Fruit fly (Drosophila melanogaster) whole organism, wandering third instar larva: ENCODE results near the gene CROT.

Source experiments
- Abd-B ChIP-seq: fragments of >200 bp; optimal IDR thresholded peaks from 2 replicates; lab custom pipeline; 2017; ENCODE audit warnings: missing biosample characterization, missing genetic modification characterization
- Dfd ChIP-seq: fragments of >200 bp; optimal IDR thresholded peaks from 2 replicates; lab custom pipeline; 2017; ENCODE audit warnings: missing biosample characterization, missing genetic modification characterization
- GATAd ChIP-seq: sonication (Bioruptor generic); optimal IDR thresholded peaks from 2 replicates; lab custom pipeline; 2016; ENCODE audit warnings: missing biosample characterization, missing genetic modification characterization
- HLH106 ChIP-seq: fragments of 200-800 bp; optimal IDR thresholded peaks from 3 replicates; lab custom pipeline; 2019; ENCODE audit warnings: missing biosample characterization, mild to moderate bottlenecking, missing genetic modification characterization, moderate library complexity
- Hnf4 ChIP-seq: fragments of 200-800 bp; sonication (Bioruptor generic); optimal IDR thresholded peaks from 2 replicates; lab custom pipeline; 2016; ENCODE audit warnings: missing biosample characterization, mild to moderate bottlenecking, missing genetic modification characterization
- Hr78 ChIP-seq: fragments of >200 bp; optimal IDR thresholded peaks from 2 replicates; lab custom pipeline; 2017; ENCODE audit warnings: missing biosample characterization, missing genetic modification characterization
- Hr83 ChIP-seq: fragments of 200-300 bp; sonication (Bioruptor generic); optimal IDR thresholded peaks from 2 replicates; lab custom pipeline; 2016; ENCODE audit warnings: missing biosample characterization, mild to moderate bottlenecking, missing genetic modification characterization, moderate library complexity; ENCODE audit not compliant: poor library complexity, severe bottlenecking
- Jra ChIP-seq: sonication (Bioruptor generic); optimal IDR thresholded peaks from 2 replicates; lab custom pipeline; 2016; ENCODE audit warnings: missing biosample characterization, missing genetic modification characterization
- Mio ChIP-seq: sonication (Bioruptor generic); optimal IDR thresholded peaks from 2 replicates; lab custom pipeline; 2016; ENCODE audit warnings: missing biosample characterization, missing genetic modification characterization
- Myc ChIP-seq: fragments of >200 bp; optimal IDR thresholded peaks from 2 replicates; lab custom pipeline; 2017
- N ChIP-seq: fragments of >200 bp; optimal IDR thresholded peaks from 2 replicates; lab custom pipeline; 2018; ENCODE audit warnings: missing biosample characterization, missing external identifiers, missing genetic modification characterization
- OdsH ChIP-seq: fragments of 200-800 bp; sonication (Bioruptor generic); optimal IDR thresholded peaks from 2 replicates; lab custom pipeline; 2016; ENCODE audit warnings: missing biosample characterization, mild to moderate bottlenecking, missing genetic modification characterization
- Rel ChIP-seq, 2 experiments: fragments of 200-800 bp; sonication (Bioruptor generic) in 1 of 2; optimal IDR thresholded peaks; 2 replicates in 1 of 2; 3 replicates in 1 of 2; lab custom pipeline; 2016 to 2019; ENCODE audit warnings: mild to moderate bottlenecking in 2 of 2, missing biosample characterization in 2 of 2, missing genetic modification characterization in 2 of 2, moderate library complexity in 1 of 2
- Sp1 ChIP-seq: fragments of 200-800 bp; sonication (Bioruptor generic); optimal IDR thresholded peaks from 3 replicates; lab custom pipeline; 2019; ENCODE audit warnings: missing biosample characterization, mild to moderate bottlenecking, missing genetic modification characterization, moderate library complexity
- Vsx2 ChIP-seq: fragments of 200-300, 225-300 bp; sonication (Bioruptor generic); optimal IDR thresholded peaks from 2 replicates; lab custom pipeline; 2018; ENCODE audit warnings: missing biosample characterization, missing genetic modification characterization; ENCODE audit not compliant: partially characterized antibody
- br ChIP-seq: fragments of 200-800 bp; sonication (Bioruptor generic); optimal IDR thresholded peaks from 2 replicates; lab custom pipeline; 2016; ENCODE audit warnings: missing biosample characterization, missing genetic modification characterization
- brk ChIP-seq: fragments of 200-800 bp; sonication (Bioruptor generic); optimal IDR thresholded peaks from 2 replicates; lab custom pipeline; 2016; ENCODE audit warnings: missing biosample characterization, mild to moderate bottlenecking, missing genetic modification characterization
- dl ChIP-seq, 2 experiments: fragments of 175-275, 200-275 bp in 1 of 2; fragments of 200-275 bp in 1 of 2; sonication (Bioruptor generic); optimal IDR thresholded peaks; lab custom pipeline; 2018; ENCODE audit warnings: mild to moderate bottlenecking in 2 of 2, missing biosample characterization in 2 of 2, missing genetic modification characterization in 2 of 2, moderate library complexity in 2 of 2; ENCODE audit not compliant: partially characterized antibody in 2 of 2, insufficient read depth in 1 of 2
- dmrt93B ChIP-seq: fragments of 200-800 bp; sonication (Bioruptor generic); optimal IDR thresholded peaks from 2 replicates; lab custom pipeline; 2018; ENCODE audit warnings: missing biosample characterization, mild to moderate bottlenecking, missing genetic modification characterization
- dsf ChIP-seq: sonication (Bioruptor generic); optimal IDR thresholded peaks from 2 replicates; lab custom pipeline; 2016; ENCODE audit warnings: missing biosample characterization, missing genetic modification characterization, borderline replicate concordance
- ey ChIP-seq: fragments of 200-800 bp; sonication (Bioruptor generic); optimal IDR thresholded peaks from 2 replicates; lab custom pipeline; 2016; ENCODE audit warnings: missing biosample characterization, missing genetic modification characterization
- foxo ChIP-seq, 2 experiments: fragments of 200-800 bp; sonication (Bioruptor generic); optimal IDR thresholded peaks; 2 replicates in 1 of 2; 3 replicates in 1 of 2; lab custom pipeline; 2016 to 2017; ENCODE audit warnings: missing biosample characterization in 2 of 2, missing genetic modification characterization in 2 of 2
- fru ChIP-seq: fragments of 200-800 bp; sonication (Bioruptor generic); optimal IDR thresholded peaks from 3 replicates; lab custom pipeline; 2016; ENCODE audit warnings: missing biosample characterization, mild to moderate bottlenecking, missing genetic modification characterization
- h ChIP-seq: fragments of 200-800 bp; sonication (Bioruptor generic); optimal IDR thresholded peaks from 3 replicates; lab custom pipeline; 2016; ENCODE audit warnings: missing biosample characterization, mild to moderate bottlenecking, missing genetic modification characterization
- jim ChIP-seq: fragments of 175-275, 200-325 bp; sonication (Bioruptor generic); optimal IDR thresholded peaks from 2 replicates; lab custom pipeline; 2016; ENCODE audit warnings: missing biosample characterization, mild to moderate bottlenecking, missing genetic modification characterization
- lola ChIP-seq: fragments of >200 bp; optimal IDR thresholded peaks from 2 replicates; lab custom pipeline; 2017; ENCODE audit warnings: missing biosample characterization, missing genetic modification characterization
- pan ChIP-seq: fragments of >200 bp; optimal IDR thresholded peaks from 2 replicates; lab custom pipeline; 2017
- psq ChIP-seq: fragments of 200-800 bp; sonication (Bioruptor generic); optimal IDR thresholded peaks from 3 replicates; lab custom pipeline; 2017; ENCODE audit warnings: missing biosample characterization, mild to moderate bottlenecking, missing genetic modification characterization, moderate library complexity
- rgr ChIP-seq: fragments of 200-800 bp; sonication (Bioruptor generic); optimal IDR thresholded peaks from 3 replicates; lab custom pipeline; 2016; ENCODE audit warnings: missing biosample characterization, mild to moderate bottlenecking, missing genetic modification characterization
- sage ChIP-seq: fragments of 200-800 bp; sonication (Bioruptor generic); optimal IDR thresholded peaks from 2 replicates; lab custom pipeline; 2016; ENCODE audit warnings: missing biosample characterization, mild to moderate bottlenecking, missing genetic modification characterization
- sv ChIP-seq: fragments of 200-800 bp; sonication (Bioruptor generic); optimal IDR thresholded peaks from 3 replicates; lab custom pipeline; 2016; ENCODE audit warnings: missing biosample characterization, missing genetic modification characterization
- tai ChIP-seq: sonication (Bioruptor generic); optimal IDR thresholded peaks from 2 replicates; lab custom pipeline; 2016; ENCODE audit warnings: missing biosample characterization, missing genetic modification characterization
- usp ChIP-seq: fragments of >200 bp; optimal IDR thresholded peaks from 2 replicates; lab custom pipeline; 2017; ENCODE audit warnings: missing biosample characterization, missing genetic modification characterization
- woc ChIP-seq: sonication (Bioruptor generic); optimal IDR thresholded peaks from 2 replicates; lab custom pipeline; 2016; ENCODE audit warnings: missing biosample characterization, mild to moderate bottlenecking, missing genetic modification characterization

The CROT gene

dm6 chr3R:27685539-27686012, 21.0 kb downstream of the CROT start, which contains the start of gene CG12880 (continued):
- TF ChIP-seq sv, result no peak

dm6 chr3R:27685074-27685473, 21.5 kb downstream of the CROT start:
- no peak for TF ChIP-seq psq (GFP tag; lab: Kevin White, UChicago)
- TF ChIP-seq GATAd, result no peak
- no peak for TF ChIP-seq HLH106 (tag; lab: Kevin White, UChicago)
- TF ChIP-seq Vsx2, result no peak
- TF ChIP-seq tai (GFP tag; lab: Kevin White, UChicago), result no peak
- TF ChIP-seq Abd-B (GFP tag; lab: Kevin White, UChicago), result no peak
- no peak for TF ChIP-seq Sp1
- no peak for TF ChIP-seq Hr83 (GFP tag; lab: Kevin White, UChicago)
- TF ChIP-seq N, result no peak
- no peak for TF ChIP-seq br (GFP tag; lab: Kevin White, UChicago)
- no peak for TF ChIP-seq Hr78 (GFP tag; lab: Kevin White, UChicago)
- TF ChIP-seq lola (GFP tag; lab: Kevin White, UChicago), result no peak
- no peak for TF ChIP-seq Rel (GFP tag; optimal IDR thresholded peaks at IDR 0.05; lab: Kevin White, UChicago)
- TF ChIP-seq Rel (tag; optimal IDR thresholded peaks at IDR 0.05; lab: Kevin White, UChicago), result no peak

- TF ChIP-seq Vsx2 (peak; percentile 98), Myc (lab: Kevin White, UChicago) (peak; percentile 23), OdsH (GFP tag; lab: Kevin White, UChicago) (no peak), Mio (GFP tag; lab: Kevin White, UChicago) (no peak)
Observed at dm6 chr3R:27681799-27682198, 24.8 kb downstream of the CROT start, which contains the start of gene Sce. Gene Sce (minus strand): TSS chr3R:27682029.

dm6 chr3R:27679667-27680066, 26.9 kb downstream of the CROT start:
- TF ChIP-seq woc (GFP tag; lab: Kevin White, UChicago), result no peak
- TF ChIP-seq N, result no peak
- no peak for TF ChIP-seq h (GFP tag; lab: Kevin White, UChicago)
- no peak for TF ChIP-seq dl (GFP tag; optimal IDR thresholded peaks at IDR 0.05; lab: Kevin White, UChicago; ENCODE audit: insufficient read depth in 1 of 2, partially characterized antibody in 2 of 2)
- TF ChIP-seq psq (GFP tag; lab: Kevin White, UChicago), result no peak
- no peak for TF ChIP-seq dmrt93B (GFP tag; lab: Kevin White, UChicago)
- TF ChIP-seq usp (GFP tag; lab: Kevin White, UChicago), result no peak
- no peak for TF ChIP-seq brk (GFP tag; lab: Kevin White, UChicago)
- TF ChIP-seq Rel (GFP tag; optimal IDR thresholded peaks at IDR 0.05; lab: Kevin White, UChicago), result no peak
- no peak for TF ChIP-seq Rel (tag; optimal IDR thresholded peaks at IDR 0.05; lab: Kevin White, UChicago)
- no peak for TF ChIP-seq dsf (GFP tag; lab: Kevin White, UChicago)
- TF ChIP-seq Hr83 (GFP tag; lab: Kevin White, UChicago), result no peak
- TF ChIP-seq pan (lab: Kevin White, UChicago), result no peak

dm6 chr3R:27679019-27679418, 27.5 kb downstream of the CROT start, which contains the start of gene CG12883:
Gene CG12883 (plus strand): TSS chr3R:27679291.
- TF ChIP-seq Abd-B (GFP tag; lab: Kevin White, UChicago) (no peak), Rel (GFP tag; optimal IDR thresholded peaks at IDR 0.05; lab: Kevin White, UChicago) (no peak), Rel (tag; optimal IDR thresholded peaks at IDR 0.05; lab: Kevin White, UChicago) (peak; percentile 2), Hnf4 (GFP tag; lab: Kevin White, UChicago) (peak; percentile 24)

dm6 chr3R:27677174-27677726, 29.3 kb downstream of the CROT start, which contains the start of gene Hsdl2:
Gene Hsdl2 (plus strand): TSS chr3R:27677522.
- TF ChIP-seq Jra (GFP tag; lab: Kevin White, UChicago), result no peak
- no peak for TF ChIP-seq sage (GFP tag; lab: Kevin White, UChicago)
- peak; percentile 56 for TF ChIP-seq GATAd
- TF ChIP-seq foxo (GFP tag; optimal IDR thresholded peaks at IDR 0.05; lab: Kevin White, UChicago), result peak in 1 of 2 experiments; percentile 51
- TF ChIP-seq HLH106 (tag; lab: Kevin White, UChicago), result peak; percentile 33
- no peak for TF ChIP-seq Mio (GFP tag; lab: Kevin White, UChicago)
- no peak for TF ChIP-seq psq (GFP tag; lab: Kevin White, UChicago)
- no peak for TF ChIP-seq dl (GFP tag; optimal IDR thresholded peaks at IDR 0.05; lab: Kevin White, UChicago; ENCODE audit: insufficient read depth in 1 of 2, partially characterized antibody in 2 of 2)
- TF ChIP-seq Myc (lab: Kevin White, UChicago), result peak; percentile 45
- TF ChIP-seq jim (GFP tag; lab: Kevin White, UChicago), result no peak
- no peak for TF ChIP-seq dsf (GFP tag; lab: Kevin White, UChicago)
- TF ChIP-seq Hr78 (GFP tag; lab: Kevin White, UChicago), result no peak
- peak; percentile 97 for TF ChIP-seq Hnf4 (GFP tag; lab: Kevin White, UChicago)
- peak; percentile 61 for TF ChIP-seq ey (GFP tag; lab: Kevin White, UChicago)
- TF ChIP-seq Abd-B (GFP tag; lab: Kevin White, UChicago), result no peak
- TF ChIP-seq usp (GFP tag; lab: Kevin White, UChicago), result no peak
- TF ChIP-seq sv, result peak; percentile 38
- TF ChIP-seq fru (GFP tag; lab: Kevin White, UChicago), result peak; percentile 60
- no peak for TF ChIP-seq woc (GFP tag; lab: Kevin White, UChicago)
- peak; percentile 11 for TF ChIP-seq OdsH (GFP tag; lab: Kevin White, UChicago)
- TF ChIP-seq tai (GFP tag; lab: Kevin White, UChicago), result no peak
- no peak for TF ChIP-seq Dfd (GFP tag; lab: Kevin White, UChicago)
- peak; percentile 67 for TF ChIP-seq h (GFP tag; lab: Kevin White, UChicago)
- peak; percentile 37 for TF ChIP-seq rgr
- TF ChIP-seq br (GFP tag; lab: Kevin White, UChicago), result peak; percentile 50
- no peak for TF ChIP-seq Vsx2
